Fruit fly (Drosophila melanogaster): ENCODE results near the gene CG14983.
A peak's percentile ranks its signal among the peaks of the same experiment; 100 is the strongest.

The CG14983 gene

DNA sequence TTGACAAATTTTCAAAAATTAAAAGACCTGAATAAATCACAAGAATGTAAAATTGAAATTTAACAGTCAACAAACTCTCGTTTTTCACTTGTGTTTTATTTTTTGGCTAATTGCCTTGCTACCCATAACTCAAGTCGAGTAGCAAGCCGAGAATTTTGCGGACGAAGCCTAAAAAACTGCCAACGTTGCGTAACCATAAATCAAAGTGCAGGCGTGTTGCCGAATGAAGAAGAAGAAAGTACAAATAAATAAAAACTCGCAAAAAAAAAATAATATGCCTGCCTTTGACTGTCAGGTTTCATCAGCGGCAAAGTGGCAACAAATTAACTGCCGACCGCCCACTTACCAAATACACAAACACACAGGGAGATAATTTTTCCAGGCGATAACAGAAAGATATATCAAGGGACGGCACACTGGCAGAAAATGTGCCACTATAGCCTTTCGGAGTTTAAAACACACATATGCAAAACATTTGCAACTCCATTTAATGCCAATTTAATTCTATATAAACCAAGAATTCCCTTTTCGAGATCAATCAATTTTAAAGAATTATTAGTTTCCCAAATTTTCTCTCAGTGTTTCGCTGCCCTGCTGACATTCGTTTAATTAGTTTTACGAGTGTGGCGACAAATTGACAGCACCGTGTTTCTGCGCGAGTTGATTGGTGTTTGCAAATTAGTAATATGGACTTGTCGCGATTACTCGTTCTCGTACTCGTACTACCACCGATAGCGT, 20.7 kb downstream of the CG14983 start (continued):
- TF ChIP-seq Dip3 (GFP tag; optimal IDR thresholded peaks at IDR 0.05) (peak; percentile 89), CG6854 (GFP tag; optimal IDR thresholded peaks at IDR 0.05) (peak; percentile 67), org-1 (GFP tag; optimal IDR thresholded peaks at IDR 0.05) (peak; percentile 84), hkb (optimal IDR thresholded peaks at IDR 0.05) (no peak), hkb (GFP tag; IDR thresholded peaks at IDR 0.05) (peak; percentile 93), CG1603 (tag; optimal IDR thresholded peaks at IDR 0.05) (peak; percentile 81), CG12155 (GFP tag; optimal IDR thresholded peaks at IDR 0.05) (peak; percentile 88), CG10267 (tag; optimal IDR thresholded peaks at IDR 0.05) (peak; percentile 43), Ets97D (GFP tag; optimal IDR thresholded peaks at IDR 0.05) (peak; percentile 55), CG9727 (GFP tag; optimal IDR thresholded peaks at IDR 0.05) (peak; percentile 88), CoRest (tag; optimal IDR thresholded peaks at IDR 0.05) (peak; percentile 90), fd96Cb (tag; optimal IDR thresholded peaks at IDR 0.05) (peak; percentile 65), CG15073 (GFP tag; optimal IDR thresholded peaks at IDR 0.05) (no peak), disco-r (GFP tag; optimal IDR thresholded peaks at IDR 0.05) (peak; percentile 67), CG15269 (tag; optimal IDR thresholded peaks at IDR 0.05) (peak; percentile 93), CG2116 (GFP tag; optimal IDR thresholded peaks at IDR 0.05) (peak; percentile 45), sisA (GFP tag; IDR thresholded peaks at IDR 0.05) (peak; percentile 87), Elba2 (GFP tag; optimal IDR thresholded peaks at IDR 0.05) (no peak), sob (GFP tag; IDR thresholded peaks at IDR 0.05) (peak; percentile 93), MTF-1 (GFP tag; optimal IDR thresholded peaks at IDR 0.05; ENCODE audit: borderline replicate concordance) (peak; percentile 67), CG1832 (GFP tag; optimal IDR thresholded peaks at IDR 0.05) (no peak), CG7556 (GFP tag; optimal IDR thresholded peaks at IDR 0.05) (peak; percentile 82), ATbp (GFP tag; optimal IDR thresholded peaks at IDR 0.05) (peak; percentile 76), Doc2 (GFP tag; IDR thresholded peaks at IDR 0.05) (peak; percentile 50; the same call in 1 of the 2 replicates), CG6813 (GFP tag; optimal IDR thresholded peaks at IDR 0.05) (peak; percentile 77), CG1529 (GFP tag; optimal IDR thresholded peaks at IDR 0.05) (peak; percentile 56), Hr3 (GFP tag; optimal IDR thresholded peaks at IDR 0.05) (peak; percentile 78), jing (GFP tag; optimal IDR thresholded peaks at IDR 0.05) (peak; percentile 66), hbn (GFP tag; IDR thresholded peaks at IDR 0.05; ENCODE audit: partially characterized antibody) (no peak), pnt (GFP tag; optimal IDR thresholded peaks at IDR 0.05) (peak; percentile 60), HLH4C (GFP tag; IDR thresholded peaks at IDR 0.05; ENCODE audit: partially characterized antibody) (no peak), CG12071 (GFP tag; optimal IDR thresholded peaks at IDR 0.05) (peak; percentile 85), nmo (GFP tag; optimal IDR thresholded peaks at IDR 0.05) (peak; percentile 82), jumu (GFP tag; optimal IDR thresholded peaks at IDR 0.05) (peak; percentile 77), aop (GFP tag; IDR thresholded peaks at IDR 0.05) (no peak), dpn (GFP tag; optimal IDR thresholded peaks at IDR 0.05) (peak; percentile 86 to 89), sim (GFP tag; IDR thresholded peaks at IDR 0.05) (no peak; the same call in 1 of the 2 replicates), Blimp-1 (GFP tag; optimal IDR thresholded peaks at IDR 0.05) (no peak), knrl (GFP tag; IDR thresholded peaks at IDR 0.05; ENCODE audit: partially characterized antibody) (no peak), CG10543 (GFP tag; optimal IDR thresholded peaks at IDR 0.05) (peak; percentile 88), MESR4 (GFP tag; optimal IDR thresholded peaks at IDR 0.05) (peak; percentile 9), Deaf1 (tag; optimal IDR thresholded peaks at IDR 0.05) (peak; percentile 55), CG10654 (GFP tag; optimal IDR thresholded peaks at IDR 0.05) (peak; percentile 52), wor (GFP tag; IDR thresholded peaks at IDR 0.05) (peak; percentile 72), CG10321 (GFP tag; IDR thresholded peaks at IDR 0.05) (peak; percentile 47; the same call in 1 of the 2 replicates), B-H1 (GFP tag; IDR thresholded peaks at IDR 0.05) (peak; percentile 69), Lim3 (GFP tag; IDR thresholded peaks at IDR 0.05) (peak; percentile 81), CG8089 (GFP tag; optimal IDR thresholded peaks at IDR 0.05) (peak; percentile 57), CG31388 (GFP tag; optimal IDR thresholded peaks at IDR 0.05) (peak; percentile 35)
